Fruit fly (Drosophila melanogaster) whole organism, wandering third instar larva: ENCODE results near the gene Tailor.

ENCODE experiments used
- Dfd ChIP-seq: fragments of >200 bp; optimal IDR thresholded peaks from 2 replicates; lab custom pipeline; 2017; ENCODE audit warnings: missing biosample characterization, missing genetic modification characterization
- GATAd ChIP-seq: sonication (Bioruptor generic); optimal IDR thresholded peaks from 2 replicates; lab custom pipeline; 2016; ENCODE audit warnings: missing biosample characterization, missing genetic modification characterization
- Jra ChIP-seq: sonication (Bioruptor generic); optimal IDR thresholded peaks from 2 replicates; lab custom pipeline; 2016; ENCODE audit warnings: missing biosample characterization, missing genetic modification characterization
- Vsx2 ChIP-seq: fragments of 200-300, 225-300 bp; sonication (Bioruptor generic); optimal IDR thresholded peaks from 2 replicates; lab custom pipeline; 2018; ENCODE audit warnings: missing biosample characterization, missing genetic modification characterization; ENCODE audit not compliant: partially characterized antibody
- br ChIP-seq: fragments of 200-800 bp; sonication (Bioruptor generic); optimal IDR thresholded peaks from 2 replicates; lab custom pipeline; 2016; ENCODE audit warnings: missing biosample characterization, missing genetic modification characterization
- h ChIP-seq: fragments of 200-800 bp; sonication (Bioruptor generic); optimal IDR thresholded peaks from 3 replicates; lab custom pipeline; 2016; ENCODE audit warnings: missing biosample characterization, mild to moderate bottlenecking, missing genetic modification characterization
- sv ChIP-seq: fragments of 200-800 bp; sonication (Bioruptor generic); optimal IDR thresholded peaks from 3 replicates; lab custom pipeline; 2016; ENCODE audit warnings: missing biosample characterization, missing genetic modification characterization
- tai ChIP-seq: sonication (Bioruptor generic); optimal IDR thresholded peaks from 2 replicates; lab custom pipeline; 2016; ENCODE audit warnings: missing biosample characterization, missing genetic modification characterization
- usp ChIP-seq: fragments of >200 bp; optimal IDR thresholded peaks from 2 replicates; lab custom pipeline; 2017; ENCODE audit warnings: missing biosample characterization, missing genetic modification characterization

DNA sequence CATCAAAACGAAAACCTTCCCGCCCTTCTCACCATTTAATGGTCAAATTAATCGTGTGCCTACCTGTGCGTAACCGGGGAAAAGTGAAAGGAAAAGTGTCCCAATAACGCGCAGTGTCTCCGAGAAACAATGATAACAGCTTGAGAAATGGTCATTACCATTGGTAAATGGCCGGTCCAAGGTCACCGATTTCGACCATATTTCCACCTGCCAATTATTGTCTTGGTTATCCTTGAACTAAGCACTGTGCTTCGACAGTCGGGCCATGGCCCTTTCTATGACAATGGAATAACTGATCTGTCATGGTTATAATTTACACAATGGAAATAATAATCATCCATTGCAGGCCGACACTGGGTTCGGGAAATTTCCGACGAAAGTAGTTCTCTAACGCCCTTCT is 41.9 kb downstream of the Tailor start:
- TF ChIP-seq h (GFP tag; lab: Kevin White, UChicago) (no peak), GATAd (GFP tag; lab: Kevin White, UChicago) (no peak), br (GFP tag; lab: Kevin White, UChicago) (no peak), sv (no peak), Vsx2 (GFP tag; lab: Kevin White, UChicago) (no peak), tai (no peak), Dfd (GFP tag; lab: Kevin White, UChicago) (no peak), usp (no peak), Jra (GFP tag; lab: Kevin White, UChicago) (no peak)
